Worm (Caenorhabditis elegans): Measurements from ENCODE around the gene B0250.7.

B0250.7 gene

ce11 chrV:20460808-20461207 lies 15.1 kb downstream of the B0250.7 start, which contains the start of gene B0250.18:
Gene B0250.18 (minus strand): TSS chrV:20460908.
- TF ChIP-seq F22D6.2 (tag; optimal IDR thresholded peaks at IDR 0.05) (no peak), somi-1 (GFP tag; optimal IDR thresholded peaks at IDR 0.05) (no peak), K11D2.4 (GFP tag; IDR thresholded peaks at IDR 0.05) (no peak)

- TF ChIP-seq repo-1 (tag; optimal IDR thresholded peaks at IDR 0.05): no peak
- TF ChIP-seq Y56A3A.18 (GFP tag; IDR thresholded peaks at IDR 0.05): no peak
- no peak for TF ChIP-seq gei-17 (GFP tag; optimal IDR thresholded peaks at IDR 0.05)
These were observed 18.7 kb downstream of the B0250.7 start for ce11 chrV:20457155-20457554.

DNA sequence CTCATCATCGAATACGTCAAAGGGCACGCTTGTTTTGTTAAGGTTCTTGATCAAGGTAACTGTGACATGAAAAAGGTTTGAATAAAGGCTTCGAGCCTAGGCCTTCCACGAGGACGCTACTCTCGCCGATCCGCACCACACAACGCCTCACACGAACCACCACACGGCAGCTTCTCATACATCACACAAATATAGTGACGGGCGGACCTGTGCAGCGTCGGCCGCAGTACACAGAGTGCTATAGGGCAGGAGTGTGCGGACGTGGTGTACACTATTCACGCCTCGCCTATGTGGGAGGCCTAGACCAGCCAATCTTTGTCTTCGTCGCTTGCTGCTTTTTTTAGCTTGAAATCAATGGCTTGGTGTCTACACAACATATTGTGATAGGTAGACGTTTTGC lies 20.2 kb downstream of the B0250.7 start:
- TF ChIP-seq hmg-1.2 (GFP tag; IDR thresholded peaks at IDR 0.05): peak; percentile 48
- peak; percentile 77 for TF ChIP-seq snpc-4 (GFP tag; optimal IDR thresholded peaks at IDR 0.05)
- TF ChIP-seq snpc-4 (tag; optimal IDR thresholded peaks at IDR 0.05): peak; percentile 85 to 96 (median 90)
- TF ChIP-seq Y56A3A.18 (GFP tag; IDR thresholded peaks at IDR 0.05): no peak
- no peak for TF ChIP-seq T07F8.4 (tag; optimal IDR thresholded peaks at IDR 0.05)

- TF ChIP-seq F39B2.1 (GFP tag; IDR thresholded peaks at IDR 0.05) (no peak), unc-62 (GFP tag; optimal IDR thresholded peaks at IDR 0.05) (no peak), Y56A3A.18 (GFP tag; IDR thresholded peaks at IDR 0.05) (no peak), ZK185.1 (tag; optimal IDR thresholded peaks at IDR 0.05; ENCODE audit: poor library complexity, severe bottlenecking) (no peak), lin-35 (GFP tag; optimal IDR thresholded peaks at IDR 0.05) (no peak), xnd-1 (tag; optimal IDR thresholded peaks at IDR 0.05) (no peak), Y53F4B.3 (GFP tag; IDR thresholded peaks at IDR 0.05) (no peak), fkh-3 (tag; optimal IDR thresholded peaks at IDR 0.05) (no peak), nfyb-1 (GFP tag; IDR thresholded peaks at IDR 0.05) (no peak), Y95B8A.8 (GFP tag; IDR thresholded peaks at IDR 0.05) (no peak), let-607 (tag; optimal IDR thresholded peaks at IDR 0.05) (no peak), Y53G8AR.9 (GFP tag; conservative IDR thresholded peaks at IDR 0.05) (no peak), F10E7.11 (tag; optimal IDR thresholded peaks at IDR 0.05) (no peak), lin-26 (GFP tag; IDR thresholded peaks at IDR 0.05) (no peak), ama-1 (optimal IDR thresholded peaks at IDR 0.05) (no peak), ama-1 (GFP tag; optimal IDR thresholded peaks at IDR 0.05) (no peak), somi-1 (GFP tag; optimal IDR thresholded peaks at IDR 0.05) (no peak), unc-130 (GFP tag; optimal IDR thresholded peaks at IDR 0.05) (no peak), mxl-1 (tag; optimal IDR thresholded peaks at IDR 0.05) (no peak)
These were observed 22.1 kb downstream of the B0250.7 start, which contains the start of gene srd-70 for ce11 chrV:20453811-20454210. Gene srd-70 (plus strand): TSS chrV:20454111.

- TF ChIP-seq lsy-27 (tag; optimal IDR thresholded peaks at IDR 0.05; ENCODE audit: borderline replicate concordance, insufficient read depth) (no peak), K12H6.12 (tag; optimal IDR thresholded peaks at IDR 0.05) (no peak), ztf-3 (GFP tag; optimal IDR thresholded peaks at IDR 0.05) (no peak), aptf-3 (GFP tag; IDR thresholded peaks at IDR 0.05) (no peak), madf-3 (GFP tag; IDR thresholded peaks at IDR 0.05) (no peak), let-526 (GFP tag; IDR thresholded peaks at IDR 0.05) (no peak), dox-1 (GFP tag; IDR thresholded peaks at IDR 0.05) (no peak), dpff-1 (tag; optimal IDR thresholded peaks at IDR 0.05) (no peak), F49E8.2 (tag; optimal IDR thresholded peaks at IDR 0.05; ENCODE audit: insufficient read depth) (no peak)
These were observed 22.8 kb downstream of the B0250.7 start, which contains the start of gene F48F5.6 for ce11 chrV:20453084-20453483. Gene F48F5.6 (minus strand): TSS chrV:20453184.
